Fruit fly (Drosophila melanogaster) whole organism, prepupa: ENCODE results near the gene CG4565.
A peak's percentile ranks its signal among the peaks of the same experiment; 100 is the strongest.

Experiments used
- Blimp-1 ChIP-seq: fragments of 200-800 bp; sonication (Bioruptor generic); optimal IDR thresholded peaks from 3 replicates; lab custom pipeline; 2017; ENCODE audit warnings: missing biosample characterization, missing genetic modification characterization, mild to moderate bottlenecking, moderate library complexity, missing genetic modification reagents
- CG10631 ChIP-seq: fragments of 200-800 bp; sonication (Bioruptor generic); optimal IDR thresholded peaks from 2 replicates; lab custom pipeline; 2016; ENCODE audit warnings: missing biosample characterization, missing genetic modification characterization
- CG10669 ChIP-seq: fragments of 200-800 bp; sonication (Bioruptor generic); optimal IDR thresholded peaks from 3 replicates; lab custom pipeline; 2018; ENCODE audit warnings: missing biosample characterization, mild to moderate bottlenecking, missing genetic modification characterization, moderate library complexity
- CG11902 ChIP-seq: fragments of 200-800 bp; sonication (Bioruptor generic); optimal IDR thresholded peaks from 3 replicates; lab custom pipeline; 2016; ENCODE audit warnings: missing biosample characterization, missing genetic modification characterization
- CG15336 ChIP-seq: fragments of 200-800 bp; sonication (Bioruptor generic); IDR thresholded peaks from 2 replicates; pipeline ENCODE4 v1.3.6; 2022; ENCODE audit warnings: missing biosample characterization, missing genetic modification characterization
- CG1621 ChIP-seq: fragments of 200-800 bp; sonication (Bioruptor generic); optimal IDR thresholded peaks from 3 replicates; lab custom pipeline; 2018; ENCODE audit warnings: missing biosample characterization, mild to moderate bottlenecking, missing genetic modification characterization
- CG16779 ChIP-seq: fragments of 200-800 bp; sonication (Bioruptor generic); optimal IDR thresholded peaks from 3 replicates; lab custom pipeline; 2017; ENCODE audit warnings: missing biosample characterization, mild to moderate bottlenecking, missing genetic modification characterization
- CG3032 ChIP-seq: fragments of 200-800 bp; optimal IDR thresholded peaks from 2 replicates; lab custom pipeline; 2019; ENCODE audit warnings: missing biosample characterization, mild to moderate bottlenecking, missing genetic modification characterization, moderate library complexity
- CG32006 ChIP-seq: fragments of 200-800 bp; sonication (Bioruptor generic); optimal IDR thresholded peaks from 3 replicates; lab custom pipeline; 2017; ENCODE audit warnings: missing biosample characterization, mild to moderate bottlenecking, missing genetic modification characterization
- CG34406 ChIP-seq: fragments of 200-800 bp; sonication (Bioruptor generic); optimal IDR thresholded peaks from 3 replicates; lab custom pipeline; 2016; ENCODE audit warnings: missing biosample characterization, missing genetic modification characterization
- CG3919 ChIP-seq: fragments of 200-800 bp; sonication (Bioruptor generic); optimal IDR thresholded peaks from 3 replicates; lab custom pipeline; 2016; ENCODE audit warnings: missing biosample characterization, missing genetic modification characterization
- CG4318 ChIP-seq: fragments of 200-800 bp; sonication (Bioruptor generic); optimal IDR thresholded peaks from 3 replicates; lab custom pipeline; 2017; ENCODE audit warnings: missing biosample characterization, mild to moderate bottlenecking, missing genetic modification characterization
- CG6163 ChIP-seq: fragments of 200-800 bp; sonication (Bioruptor generic); IDR thresholded peaks from 3 replicates; pipeline ENCODE4 v1.3.6; 2022; ENCODE audit warnings: missing biosample characterization, missing genetic modification characterization
- CG6276 ChIP-seq: fragments of 200-800 bp; sonication (Bioruptor generic); optimal IDR thresholded peaks from 2 replicates; lab custom pipeline; 2017; ENCODE audit warnings: missing biosample characterization, mild to moderate bottlenecking, missing genetic modification characterization
- CG6792 ChIP-seq: fragments of 200-800 bp; sonication (Bioruptor generic); optimal IDR thresholded peaks from 3 replicates; lab custom pipeline; 2016; ENCODE audit warnings: missing biosample characterization, missing genetic modification characterization
- CG6808 ChIP-seq: fragments of 200-800 bp; sonication (Bioruptor generic); optimal IDR thresholded peaks from 3 replicates; lab custom pipeline; 2017; ENCODE audit warnings: missing biosample characterization, missing genetic modification characterization, mild to moderate bottlenecking, moderate library complexity, missing genetic modification reagents
- CG6854 ChIP-seq: fragments of 200-800 bp; sonication (Bioruptor generic); optimal IDR thresholded peaks from 2 replicates; lab custom pipeline; 2017; ENCODE audit warnings: missing biosample characterization, mild to moderate bottlenecking, missing genetic modification characterization
- CG7368 ChIP-seq: fragments of 200-800 bp; sonication (Bioruptor generic); optimal IDR thresholded peaks from 3 replicates; lab custom pipeline; 2016; ENCODE audit warnings: missing biosample characterization, missing genetic modification characterization
- CG8119 ChIP-seq: fragments of 200-800 bp; sonication (Bioruptor generic); IDR thresholded peaks from 3 replicates; pipeline ENCODE4 v1.3.6; 2022; ENCODE audit warnings: missing biosample characterization, missing genetic modification characterization
- CG8319 ChIP-seq: fragments of 200-800 bp; sonication (Bioruptor generic); optimal IDR thresholded peaks from 3 replicates; lab custom pipeline; 2016; ENCODE audit warnings: missing biosample characterization, missing genetic modification characterization
- CG8632 ChIP-seq: fragments of 200-800 bp; sonication (Bioruptor generic); optimal IDR thresholded peaks from 3 replicates; lab custom pipeline; 2016; ENCODE audit warnings: missing biosample characterization, missing genetic modification characterization
- Eip75B ChIP-seq: fragments of 200-800 bp; sonication (Bioruptor generic); optimal IDR thresholded peaks from 3 replicates; lab custom pipeline; 2016; ENCODE audit warnings: missing biosample characterization, missing genetic modification characterization
- Eip78C ChIP-seq: fragments of 200-800 bp; sonication (Bioruptor generic); peaks from one replicate; lab custom pipeline; 2016; ENCODE audit warnings: missing biosample characterization, missing genetic modification characterization
- Eip93F ChIP-seq: fragments of 200-800 bp; sonication (Bioruptor generic); optimal IDR thresholded peaks from 2 replicates; lab custom pipeline; 2016; ENCODE audit warnings: missing biosample characterization, mild to moderate bottlenecking, missing genetic modification characterization
- Ets21C ChIP-seq: fragments of 200-800 bp; sonication (Bioruptor generic); optimal IDR thresholded peaks from 3 replicates; lab custom pipeline; 2016; ENCODE audit warnings: missing biosample characterization, missing genetic modification characterization
- Ets96B ChIP-seq: fragments of 200-800 bp; optimal IDR thresholded peaks from 2 replicates; lab custom pipeline; 2019; ENCODE audit warnings: missing biosample characterization, mild to moderate bottlenecking, missing genetic modification characterization, moderate library complexity
- Gug ChIP-seq: fragments of 200-800 bp; sonication (Bioruptor generic); IDR thresholded peaks from 2 replicates; pipeline ENCODE4 v1.3.6; 2022; ENCODE audit warnings: missing biosample characterization, missing genetic modification characterization
- Hr38 ChIP-seq: sonication (Bioruptor generic); optimal IDR thresholded peaks from 2 replicates; lab custom pipeline; 2016; ENCODE audit warnings: missing biosample characterization, missing genetic modification characterization
- Hr39 ChIP-seq: fragments of 200-800 bp; sonication (Bioruptor generic); optimal IDR thresholded peaks from 2 replicates; lab custom pipeline; 2016; ENCODE audit warnings: missing biosample characterization, missing genetic modification characterization
- Hr4 ChIP-seq: fragments of 200-800 bp; sonication (Bioruptor generic); optimal IDR thresholded peaks from 3 replicates; lab custom pipeline; 2016; ENCODE audit warnings: missing biosample characterization, missing genetic modification characterization
- Lpt ChIP-seq: fragments of 200-800 bp; sonication (Bioruptor generic); optimal IDR thresholded peaks from 3 replicates; lab custom pipeline; 2016; ENCODE audit warnings: missing biosample characterization, missing genetic modification characterization
- Met ChIP-seq: fragments of 200-800 bp; sonication (Bioruptor generic); optimal IDR thresholded peaks from 3 replicates; lab custom pipeline; 2016; ENCODE audit warnings: missing biosample characterization, missing genetic modification characterization
- OdsH ChIP-seq: fragments of 200-800 bp; sonication (Bioruptor generic); optimal IDR thresholded peaks from 3 replicates; lab custom pipeline; 2016; ENCODE audit warnings: missing biosample characterization, missing genetic modification characterization
- Smox ChIP-seq: fragments of 200-800 bp; sonication (Bioruptor generic); optimal IDR thresholded peaks from 3 replicates; lab custom pipeline; 2016; ENCODE audit warnings: missing biosample characterization, missing genetic modification characterization
- Sox14 ChIP-seq: fragments of 200-800 bp; sonication (Bioruptor generic); optimal IDR thresholded peaks from 3 replicates; lab custom pipeline; 2016; ENCODE audit warnings: missing biosample characterization, missing genetic modification characterization
- Sox15 ChIP-seq: fragments of 200-800 bp; sonication (Bioruptor generic); optimal IDR thresholded peaks from 3 replicates; lab custom pipeline; 2016; ENCODE audit warnings: missing biosample characterization, missing genetic modification characterization
- achi ChIP-seq: fragments of 200-800 bp; sonication (Bioruptor generic); optimal IDR thresholded peaks from 3 replicates; lab custom pipeline; 2016; ENCODE audit warnings: missing biosample characterization, missing genetic modification characterization
- acj6 ChIP-seq: fragments of 200-800 bp; sonication (Bioruptor generic); optimal IDR thresholded peaks from 3 replicates; lab custom pipeline; 2016; ENCODE audit warnings: missing biosample characterization, missing genetic modification characterization
- dac ChIP-seq: fragments of 200-800 bp; sonication (Bioruptor generic); optimal IDR thresholded peaks from 2 replicates; lab custom pipeline; 2017; ENCODE audit warnings: missing biosample characterization, mild to moderate bottlenecking, missing genetic modification characterization
- dsx ChIP-seq: fragments of 200-800 bp; optimal IDR thresholded peaks from 3 replicates; lab custom pipeline; 2019; ENCODE audit warnings: missing biosample characterization, mild to moderate bottlenecking, missing genetic modification characterization, moderate library complexity; ENCODE audit not compliant: poor library complexity, severe bottlenecking
- eg ChIP-seq: fragments of 200-800 bp; sonication (Bioruptor generic); IDR thresholded peaks from 3 replicates; pipeline ENCODE4 v1.3.6; 2022; ENCODE audit warnings: missing biosample characterization, missing genetic modification characterization
- esn ChIP-seq: fragments of 200-800 bp; sonication (Bioruptor generic); optimal IDR thresholded peaks from 2 replicates; lab custom pipeline; 2016; ENCODE audit warnings: missing biosample characterization, mild to moderate bottlenecking, missing genetic modification characterization, moderate library complexity
- fd59A ChIP-seq: fragments of 200-800 bp; sonication (Bioruptor generic); optimal IDR thresholded peaks from 2 replicates; lab custom pipeline; 2017; ENCODE audit warnings: missing biosample characterization, mild to moderate bottlenecking, missing genetic modification characterization, missing genetic modification reagents
- fd85E ChIP-seq: fragments of 200-800 bp; sonication (Bioruptor generic); optimal IDR thresholded peaks from 3 replicates; lab custom pipeline; 2016; ENCODE audit warnings: missing biosample characterization, missing genetic modification characterization
- fkh ChIP-seq: fragments of 200-800 bp; sonication (Bioruptor generic); optimal IDR thresholded peaks from 3 replicates; lab custom pipeline; 2017; ENCODE audit warnings: missing biosample characterization, mild to moderate bottlenecking, missing genetic modification characterization, moderate library complexity
- net ChIP-seq: fragments of 200-800 bp; sonication (Bioruptor generic); optimal IDR thresholded peaks from 3 replicates; lab custom pipeline; 2016; ENCODE audit warnings: missing biosample characterization, missing genetic modification characterization
- salr ChIP-seq, 2 experiments: fragments of 200-800 bp; sonication (Bioruptor generic); optimal IDR thresholded peaks; 3 replicates each; lab custom pipeline; 2016 to 2018; ENCODE audit warnings: missing biosample characterization in 2 of 2, missing genetic modification characterization in 2 of 2, mild to moderate bottlenecking in 1 of 2
- spab ChIP-seq: fragments of 200-800 bp; sonication (Bioruptor generic); optimal IDR thresholded peaks from 2 replicates; lab custom pipeline; 2017; ENCODE audit warnings: missing biosample characterization, mild to moderate bottlenecking, missing genetic modification characterization, missing genetic modification reagents
- ss ChIP-seq, 2 experiments: fragments of 200-800 bp; sonication (Bioruptor generic); optimal IDR thresholded peaks; 2 replicates in 1 of 2; 3 replicates in 1 of 2; lab custom pipeline; 2017 to 2018; ENCODE audit warnings: mild to moderate bottlenecking in 2 of 2, missing biosample characterization in 2 of 2, missing genetic modification characterization in 2 of 2, moderate library complexity in 1 of 2
- topi ChIP-seq: fragments of 200-800 bp; sonication (Bioruptor generic); optimal IDR thresholded peaks from 3 replicates; lab custom pipeline; 2016; ENCODE audit warnings: missing biosample characterization, missing genetic modification characterization
- vri ChIP-seq: fragments of 200-800 bp; sonication (Bioruptor generic); optimal IDR thresholded peaks from 3 replicates; lab custom pipeline; 2016; ENCODE audit warnings: missing biosample characterization, mild to moderate bottlenecking, missing genetic modification characterization

Gene CG4565

DNA sequence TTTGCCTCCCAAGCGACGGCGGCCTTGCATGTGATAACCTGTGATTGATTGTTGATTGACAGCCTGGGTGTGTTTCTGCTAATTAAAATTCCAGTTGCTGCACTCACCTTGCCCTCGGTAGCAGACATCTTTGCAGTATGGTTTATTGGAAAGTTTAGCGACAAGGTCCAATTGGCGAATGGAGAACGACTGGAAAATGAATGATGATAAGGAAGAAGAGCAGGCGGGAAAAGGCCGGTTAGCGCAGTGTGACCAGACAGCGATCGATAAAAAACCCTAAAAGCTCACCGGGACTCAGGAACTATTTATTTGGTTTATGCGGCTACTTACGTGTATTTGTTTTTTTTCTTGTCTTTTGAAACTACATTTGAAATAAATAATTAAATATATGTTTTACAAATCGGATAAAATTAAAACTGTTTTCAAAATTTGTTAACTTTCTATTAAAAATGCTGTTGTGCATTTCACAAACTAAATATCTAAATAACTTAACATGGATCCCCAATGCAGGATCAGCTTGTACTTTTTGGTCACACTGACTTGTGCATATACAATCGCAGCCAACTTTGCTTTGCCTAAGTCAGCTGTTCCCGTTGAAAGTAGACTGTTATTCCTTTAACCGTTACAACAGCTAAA, 19.7 kb downstream of the CG4565 start, which contains the start of gene Fdh:
Fdh (minus strand) TSS at position 234 of the 636 bp plus-strand sequence.
- TF ChIP-seq achi (peak; percentile 51), Hr39 (GFP tag; lab: Kevin White, UChicago) (peak; percentile 40), CG32006 (GFP tag; lab: Kevin White, UChicago) (peak; percentile 55), Smox (GFP tag; lab: Kevin White, UChicago) (no peak), CG11902 (GFP tag; lab: Kevin White, UChicago) (no peak), fd59A (GFP tag; lab: Kevin White, UChicago) (peak; percentile 26), CG10631 (GFP tag; lab: Kevin White, UChicago) (no peak), fkh (peak; percentile 40), CG8119 (GFP tag; lab: Robert Waterston, UW) (peak; percentile 43; the same call in 2 of the 3 replicates), fd85E (no peak), OdsH (GFP tag; lab: Kevin White, UChicago) (peak; percentile 56), CG6792 (GFP tag; lab: Kevin White, UChicago) (peak; percentile 46), CG10669 (GFP tag; lab: Kevin White, UChicago) (peak; percentile 45), topi (GFP tag; lab: Kevin White, UChicago) (peak; percentile 59), net (GFP tag; lab: Kevin White, UChicago) (no peak), CG6808 (GFP tag; lab: Kevin White, UChicago) (peak; percentile 53), Hr38 (GFP tag; lab: Kevin White, UChicago) (no peak), Blimp-1 (GFP tag; lab: Kevin White, UChicago) (no peak), CG1621 (peak; percentile 18), Ets96B (tag; lab: Kevin White, UChicago) (peak; percentile 36), CG6276 (no peak), CG15336 (GFP tag; lab: Robert Waterston, UW) (peak; percentile 68), vri (GFP tag; lab: Kevin White, UChicago) (peak; percentile 32), ss (GFP tag; optimal IDR thresholded peaks at IDR 0.05; lab: Kevin White, UChicago) (peak; percentile 40 to 49), dsx (GFP tag; lab: Kevin White, UChicago) (peak; percentile 21), CG8319 (GFP tag; lab: Kevin White, UChicago) (no peak), eg (peak; percentile 40; the same call in 1 of the 3 replicates), CG34406 (GFP tag; lab: Kevin White, UChicago) (peak; percentile 54), CG3032 (tag; lab: Kevin White, UChicago) (peak; percentile 54), dac (GFP tag; lab: Kevin White, UChicago) (no peak), CG16779 (tag; lab: Kevin White, UChicago) (peak; percentile 31), esn (GFP tag; lab: Kevin White, UChicago) (peak; percentile 70), Eip93F (GFP tag; lab: Kevin White, UChicago) (peak; percentile 44), CG7368 (GFP tag; lab: Kevin White, UChicago) (peak; percentile 18), Sox14 (peak; percentile 31), Lpt (GFP tag; lab: Kevin White, UChicago) (peak; percentile 44), CG6854 (GFP tag; lab: Kevin White, UChicago) (peak; percentile 58), Hr4 (GFP tag; lab: Kevin White, UChicago) (peak; percentile 54), Ets21C (no peak), Gug (GFP tag; lab: Robert Waterston, UW) (no peak), Eip78C (GFP tag; lab: Kevin White, UChicago) (peak; percentile 89), Met (GFP tag; lab: Kevin White, UChicago) (no peak), acj6 (peak; percentile 63), salr (GFP tag; optimal IDR thresholded peaks at IDR 0.05; lab: Kevin White, UChicago) (no peak), CG3919 (peak; percentile 48), CG4318 (GFP tag; lab: Kevin White, UChicago) (no peak), Sox15 (GFP tag; lab: Kevin White, UChicago) (no peak), spab (GFP tag; lab: Kevin White, UChicago) (no peak), CG8632 (peak; percentile 22), Eip75B (GFP tag; lab: Kevin White, UChicago) (peak; percentile 60), CG6163 (GFP tag; lab: Robert Waterston, UW) (peak; percentile 50; the same call in 1 of the 3 replicates)
